Worm (Caenorhabditis elegans) whole organism, mixed stage, embryonic: ENCODE results near the gene orc-3.
A peak's percentile ranks its signal among the peaks of the same experiment; 100 is the strongest.

Experiments
- M03D4.4 ChIP-seq: sonication (generic microtip); optimal IDR thresholded peaks from 2 replicates; lab custom pipeline; 2017; ENCODE audit warnings: mild to moderate bottlenecking, missing genetic modification characterization, missing compliant biosample characterization
- bed-3 ChIP-seq: fragments of 200-800 bp; sonication (Bioruptor generic); optimal IDR thresholded peaks from 3 replicates; lab custom pipeline; 2018; ENCODE audit warnings: mild to moderate bottlenecking, missing genetic modification characterization, moderate library complexity, missing compliant biosample characterization
- blmp-1 ChIP-seq: fragments of 150-350 bp; optimal IDR thresholded peaks from 2 replicates; lab custom pipeline; 2014; ENCODE audit warnings: missing biosample characterization, missing genetic modification characterization
- ceh-39 ChIP-seq: fragments of 150-350 bp; optimal IDR thresholded peaks from 2 replicates; lab custom pipeline; 2014; ENCODE audit warnings: missing biosample characterization, missing genetic modification characterization
- ceh-43 ChIP-seq: fragments of 200-800 bp; sonication (Bioruptor generic); optimal IDR thresholded peaks from 2 replicates; lab custom pipeline; 2018; ENCODE audit warnings: mild to moderate bottlenecking, missing genetic modification characterization, moderate library complexity, missing compliant biosample characterization
- ceh-83 ChIP-seq: fragments of 200-800 bp; sonication (Bioruptor generic); optimal IDR thresholded peaks from 2 replicates; lab custom pipeline; 2018; ENCODE audit warnings: mild to moderate bottlenecking, missing genetic modification characterization, missing compliant biosample characterization
- ces-1 ChIP-seq: fragments of 150-350 bp; optimal IDR thresholded peaks from 2 replicates; lab custom pipeline; 2014; ENCODE audit warnings: missing biosample characterization, missing genetic modification reagents, missing genetic modification characterization
- cnd-1 ChIP-seq: fragments of 200-800 bp; sonication (Bioruptor generic); optimal IDR thresholded peaks from 2 replicates; lab custom pipeline; 2018; ENCODE audit warnings: mild to moderate bottlenecking, missing genetic modification characterization, missing compliant biosample characterization
- drap-1 ChIP-seq: fragments of 200-800 bp; sonication (Bioruptor generic); optimal IDR thresholded peaks from 3 replicates; lab custom pipeline; 2018; ENCODE audit warnings: mild to moderate bottlenecking, missing genetic modification characterization, missing compliant biosample characterization
- elt-3 ChIP-seq: fragments of 150-350 bp; optimal IDR thresholded peaks from 2 replicates; lab custom pipeline; 2014; ENCODE audit warnings: missing biosample characterization, missing genetic modification characterization
- flh-1 ChIP-seq: fragments of 200-800 bp; sonication (Bioruptor generic); optimal IDR thresholded peaks from 2 replicates; lab custom pipeline; 2018; ENCODE audit warnings: mild to moderate bottlenecking, missing genetic modification characterization, moderate library complexity, missing compliant biosample characterization
- ham-2 ChIP-seq: fragments of 200-800 bp; sonication (Bioruptor generic); optimal IDR thresholded peaks from 2 replicates; lab custom pipeline; 2018; ENCODE audit warnings: mild to moderate bottlenecking, missing genetic modification characterization, missing compliant biosample characterization
- lin-13 ChIP-seq: fragments of 150-350 bp; optimal IDR thresholded peaks from 2 replicates; lab custom pipeline; 2014; ENCODE audit warnings: missing biosample characterization, missing genetic modification characterization
- lin-32 ChIP-seq: fragments of 200-800 bp; sonication (Bioruptor generic); optimal IDR thresholded peaks from 2 replicates; lab custom pipeline; 2018; ENCODE audit warnings: mild to moderate bottlenecking, missing genetic modification characterization, missing compliant biosample characterization
- lsy-2 ChIP-seq: fragments of 150-350 bp; optimal IDR thresholded peaks from 2 replicates; lab custom pipeline; 2014; ENCODE audit warnings: missing biosample characterization, missing genetic modification characterization
- mab-5 ChIP-seq: fragments of 150-350 bp; optimal IDR thresholded peaks from 2 replicates; lab custom pipeline; 2014; ENCODE audit warnings: missing biosample characterization, missing genetic modification characterization
- mep-1 ChIP-seq: fragments of 150-350 bp; optimal IDR thresholded peaks from 2 replicates; lab custom pipeline; 2017; ENCODE audit warnings: missing biosample characterization, missing genetic modification reagents, missing genetic modification characterization, inconsistent platforms
- mls-2 ChIP-seq: sonication (generic microtip); optimal IDR thresholded peaks from 2 replicates; lab custom pipeline; 2016; ENCODE audit warnings: mild to moderate bottlenecking, missing genetic modification characterization, moderate library complexity, missing compliant biosample characterization
- nhr-12 ChIP-seq: fragments of 150-350 bp; optimal IDR thresholded peaks from 2 replicates; lab custom pipeline; 2014; ENCODE audit warnings: missing biosample characterization, missing genetic modification characterization
- nhr-2 ChIP-seq: fragments of 150-350 bp; optimal IDR thresholded peaks from 2 replicates; lab custom pipeline; 2014; ENCODE audit warnings: missing biosample characterization, missing genetic modification characterization
- nhr-237 ChIP-seq: fragments of 150-350 bp; optimal IDR thresholded peaks from 2 replicates; lab custom pipeline; 2014; ENCODE audit warnings: missing biosample characterization, missing genetic modification characterization
- nhr-28 ChIP-seq: fragments of 150-350 bp; optimal IDR thresholded peaks from 2 replicates; lab custom pipeline; 2014; ENCODE audit warnings: missing biosample characterization, missing genetic modification characterization
- nhr-76 ChIP-seq: sonication (generic microtip); optimal IDR thresholded peaks from 2 replicates; lab custom pipeline; 2017; ENCODE audit warnings: missing biosample characterization, missing genetic modification characterization
- pha-4 ChIP-seq: fragments of 150-350 bp; optimal IDR thresholded peaks from 2 replicates; lab custom pipeline; 2018; ENCODE audit warnings: missing biosample characterization, missing genetic modification reagents, missing genetic modification characterization
- sem-2 ChIP-seq: fragments of 200-800 bp; sonication (Bioruptor generic); optimal IDR thresholded peaks from 2 replicates; lab custom pipeline; 2018; ENCODE audit warnings: mild to moderate bottlenecking, missing genetic modification characterization, missing compliant biosample characterization
- snpc-4 ChIP-seq: fragments of 150-350 bp; optimal IDR thresholded peaks from 2 replicates; lab custom pipeline; 2014; ENCODE audit warnings: missing biosample characterization, missing genetic modification characterization
- sptf-1 ChIP-seq: sonication (generic microtip); optimal IDR thresholded peaks from 2 replicates; lab custom pipeline; 2017; ENCODE audit warnings: mild to moderate bottlenecking, missing genetic modification characterization, moderate library complexity, missing compliant biosample characterization
- tbx-8 ChIP-seq: fragments of 200-800 bp; sonication (Bioruptor generic); optimal IDR thresholded peaks from 2 replicates; lab custom pipeline; 2018; ENCODE audit warnings: mild to moderate bottlenecking, missing genetic modification characterization, moderate library complexity, missing compliant biosample characterization
- unc-120 ChIP-seq: sonication (generic microtip); optimal IDR thresholded peaks from 2 replicates; lab custom pipeline; 2017; ENCODE audit warnings: missing genetic modification characterization, missing compliant biosample characterization; ENCODE audit not compliant: poor library complexity, severe bottlenecking
- unc-39 ChIP-seq: fragments of 150-350 bp; optimal IDR thresholded peaks from 2 replicates; lab custom pipeline; 2014; ENCODE audit warnings: missing biosample characterization, missing genetic modification characterization
- unc-62 ChIP-seq: fragments of 150-350 bp; optimal IDR thresholded peaks from 2 replicates; lab custom pipeline; 2014; ENCODE audit warnings: missing biosample characterization, missing genetic modification reagents, missing genetic modification characterization
- zip-8 ChIP-seq: fragments of 150-350 bp; optimal IDR thresholded peaks from 2 replicates; lab custom pipeline; 2014; ENCODE audit warnings: missing biosample characterization, missing genetic modification characterization
- ztf-11 ChIP-seq: fragments of 150-350 bp; optimal IDR thresholded peaks from 2 replicates; lab custom pipeline; 2014; ENCODE audit warnings: missing biosample characterization, missing genetic modification characterization

Gene orc-3

DNA sequence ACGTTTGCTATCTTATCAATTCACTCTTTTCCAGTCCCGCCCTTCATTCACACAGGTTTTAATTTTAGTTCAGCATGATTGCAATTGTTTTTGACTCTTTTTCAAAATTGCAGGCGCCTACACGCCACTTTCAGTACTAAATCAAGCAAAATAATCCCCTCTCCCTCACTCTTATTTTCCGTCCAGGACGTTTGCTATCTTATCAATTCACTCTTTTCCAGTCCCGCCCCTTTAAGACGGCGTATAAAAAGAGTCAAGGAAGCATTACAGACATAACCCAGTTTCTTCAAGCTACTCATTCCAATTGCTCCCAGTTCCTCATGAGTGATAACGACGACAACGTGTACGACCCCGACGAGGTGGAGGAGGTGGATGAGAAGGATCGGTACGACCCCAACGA is 6.7 kb downstream of the orc-3 start, which contains the start of gene Y119D3B.21:
Gene Y119D3B.21, plus strand, starts transcription at position 321 of the 400 bp plus-strand sequence.
- TF ChIP-seq ham-2 (no peak), tbx-8 (no peak), lsy-2 (tag; lab: Kevin White, UChicago) (no peak), lin-32 (GFP tag; lab: Kevin White, UChicago) (no peak), mep-1 (tag; lab: Kevin White, UChicago) (no peak)

DNA sequence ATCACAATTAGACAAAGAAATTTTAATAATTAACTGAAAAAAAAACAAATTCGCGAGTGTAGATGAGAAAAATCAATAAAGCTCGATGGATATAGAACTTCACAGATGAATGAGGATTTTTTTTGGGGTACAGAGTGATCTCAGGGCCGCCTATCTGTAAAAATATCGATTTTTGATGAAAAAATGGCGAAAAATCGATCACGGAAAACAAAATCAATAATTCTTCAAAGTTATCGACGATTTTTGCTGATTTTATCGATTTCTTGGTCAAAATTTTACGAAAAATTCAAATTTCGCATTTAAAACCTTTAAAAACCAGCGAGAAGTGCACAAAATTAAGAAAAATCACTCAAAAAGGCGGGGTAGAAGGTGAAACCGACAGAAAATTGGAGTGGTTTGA is 8.2 kb downstream of the orc-3 start:
- TF ChIP-seq drap-1 (GFP tag; lab: Kevin White, UChicago) = no peak
- no peak for TF ChIP-seq mep-1 (tag; lab: Kevin White, UChicago)
- no peak for TF ChIP-seq nhr-2 (tag; lab: Kevin White, UChicago)
- no peak for TF ChIP-seq nhr-237 (tag; lab: Kevin White, UChicago)
- no peak for TF ChIP-seq mab-5
- no peak for TF ChIP-seq lsy-2 (tag; lab: Kevin White, UChicago)
- TF ChIP-seq ceh-83 = no peak
- no peak for TF ChIP-seq ceh-43 (GFP tag; lab: Kevin White, UChicago)
- TF ChIP-seq nhr-76 (tag; lab: Kevin White, UChicago) = no peak
- TF ChIP-seq blmp-1 (tag; lab: Kevin White, UChicago) = no peak
- no peak for TF ChIP-seq elt-3 (tag; lab: Kevin White, UChicago)
- no peak for TF ChIP-seq nhr-28 (tag; lab: Kevin White, UChicago)
- no peak for TF ChIP-seq M03D4.4 (tag; lab: Kevin White, UChicago)
- TF ChIP-seq zip-8 (tag; lab: Kevin White, UChicago) = no peak
- no peak for TF ChIP-seq cnd-1
- TF ChIP-seq ces-1 (GFP tag; lab: Kevin White, UChicago) = no peak

DNA sequence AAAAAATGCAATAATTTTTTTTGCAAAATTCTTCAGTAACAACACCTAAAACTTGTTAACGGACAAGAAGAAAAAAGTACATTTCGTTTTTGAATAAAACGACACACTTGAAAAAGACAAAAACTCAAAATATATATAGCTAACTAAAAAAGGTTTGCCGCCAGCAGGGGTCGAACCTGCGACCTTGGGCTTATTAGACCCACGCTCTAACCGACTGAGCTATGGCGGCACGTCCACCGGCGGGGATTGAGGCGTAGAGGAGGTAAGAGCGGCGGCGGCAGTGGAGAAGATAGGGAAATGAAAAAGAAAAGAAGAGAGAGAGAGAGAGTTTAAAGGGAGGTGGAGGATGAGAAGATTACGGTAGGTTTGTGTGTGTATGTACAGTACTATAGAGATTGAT is 10.3 kb downstream of the orc-3 start:
- TF ChIP-seq pha-4 (tag; lab: Kevin White, UChicago) (no peak), ceh-43 (GFP tag; lab: Kevin White, UChicago) (peak; percentile 55), ham-2 (peak; percentile 59), nhr-28 (tag; lab: Kevin White, UChicago) (no peak), elt-3 (tag; lab: Kevin White, UChicago) (no peak), sptf-1 (peak; percentile 73), bed-3 (peak; percentile 18), unc-62 (GFP tag; lab: Kevin White, UChicago) (no peak), cnd-1 (peak; percentile 70), mab-5 (no peak), drap-1 (GFP tag; lab: Kevin White, UChicago) (peak; percentile 28), lin-32 (GFP tag; lab: Kevin White, UChicago) (no peak), ceh-83 (peak; percentile 67), tbx-8 (no peak), ztf-11 (tag; lab: Kevin White, UChicago) (no peak), unc-120 (peak; percentile 67), ceh-39 (no peak), M03D4.4 (tag; lab: Kevin White, UChicago) (peak; percentile 65), blmp-1 (tag; lab: Kevin White, UChicago) (no peak), nhr-12 (tag; lab: Kevin White, UChicago) (no peak), mls-2 (tag; lab: Kevin White, UChicago) (peak; percentile 28), nhr-237 (tag; lab: Kevin White, UChicago) (no peak), sem-2 (GFP tag; lab: Kevin White, UChicago) (peak; percentile 56), flh-1 (GFP tag; lab: Kevin White, UChicago) (peak; percentile 8)
- TF ChIP-seq, all 35 proteins: peak for 12

DNA sequence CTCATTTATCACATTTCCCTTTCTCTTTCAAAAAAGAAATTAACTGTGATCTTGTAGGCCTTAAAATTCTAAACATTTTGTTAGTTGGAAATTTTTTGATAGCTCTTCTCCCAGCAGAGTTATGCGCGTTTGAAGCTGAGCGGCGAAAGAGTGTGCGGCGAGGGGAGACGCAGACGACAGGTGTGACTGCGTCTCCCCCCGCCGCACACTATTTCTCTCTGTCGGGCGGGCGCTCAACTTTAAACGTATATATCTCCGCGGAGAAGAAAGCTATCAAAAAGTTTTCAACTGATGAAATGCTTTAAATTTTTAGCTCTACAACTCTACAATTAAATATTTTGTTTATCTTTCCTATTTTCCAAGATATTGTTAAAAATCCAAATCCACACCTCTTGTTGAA is 11.1 kb downstream of the orc-3 start:
- no peak for TF ChIP-seq drap-1 (GFP tag; lab: Kevin White, UChicago)
- TF ChIP-seq sptf-1 = no peak
- TF ChIP-seq nhr-76 (tag; lab: Kevin White, UChicago) = no peak
- no peak for TF ChIP-seq elt-3 (tag; lab: Kevin White, UChicago)
- TF ChIP-seq lin-13 (tag; lab: Kevin White, UChicago) = no peak
- no peak for TF ChIP-seq M03D4.4 (tag; lab: Kevin White, UChicago)
- TF ChIP-seq mep-1 (tag; lab: Kevin White, UChicago) = no peak
- TF ChIP-seq ztf-11 (tag; lab: Kevin White, UChicago) = no peak
- no peak for TF ChIP-seq lsy-2 (tag; lab: Kevin White, UChicago)
- no peak for TF ChIP-seq unc-39 (tag; lab: Kevin White, UChicago)
- no peak for TF ChIP-seq ceh-43 (GFP tag; lab: Kevin White, UChicago)
- TF ChIP-seq unc-120 = no peak
- no peak for TF ChIP-seq ces-1 (GFP tag; lab: Kevin White, UChicago)
- no peak for TF ChIP-seq snpc-4 (tag; lab: Kevin White, UChicago)
- no peak for TF ChIP-seq nhr-12 (tag; lab: Kevin White, UChicago)
- TF ChIP-seq blmp-1 (tag; lab: Kevin White, UChicago) = no peak
